Worm (Caenorhabditis elegans): ENCODE results near the gene fbxa-147.
"Not testable (repeated sequence)": the region's sequence is repeated elsewhere in the genome, so short reads cannot be mapped to it uniquely, and the experiment has no call there.

- not testable (repeated sequence) for TF ChIP-seq ceh-22 (tag; optimal IDR thresholded peaks at IDR 0.05); ama-1 (optimal IDR thresholded peaks at IDR 0.05); ceh-18 (tag; optimal IDR thresholded peaks at IDR 0.05)
Observed at ce11 chrV:14750357-14750756, 34.1 kb downstream of the fbxa-147 start, which contains the start of gene nspa-10.
